Fruit fly (Drosophila melanogaster) S2 (cell line): ENCODE data around the gene Nup107.

ENCODE experiments used
- CG8478 ChIP-seq: fragments of >200 bp; optimal IDR thresholded peaks from 2 replicates; lab custom pipeline; 2018
- CTCF ChIP-seq, 2 experiments: fragments of >200 bp; optimal IDR thresholded peaks; 2 replicates each; lab custom pipeline; 2018

DNA sequence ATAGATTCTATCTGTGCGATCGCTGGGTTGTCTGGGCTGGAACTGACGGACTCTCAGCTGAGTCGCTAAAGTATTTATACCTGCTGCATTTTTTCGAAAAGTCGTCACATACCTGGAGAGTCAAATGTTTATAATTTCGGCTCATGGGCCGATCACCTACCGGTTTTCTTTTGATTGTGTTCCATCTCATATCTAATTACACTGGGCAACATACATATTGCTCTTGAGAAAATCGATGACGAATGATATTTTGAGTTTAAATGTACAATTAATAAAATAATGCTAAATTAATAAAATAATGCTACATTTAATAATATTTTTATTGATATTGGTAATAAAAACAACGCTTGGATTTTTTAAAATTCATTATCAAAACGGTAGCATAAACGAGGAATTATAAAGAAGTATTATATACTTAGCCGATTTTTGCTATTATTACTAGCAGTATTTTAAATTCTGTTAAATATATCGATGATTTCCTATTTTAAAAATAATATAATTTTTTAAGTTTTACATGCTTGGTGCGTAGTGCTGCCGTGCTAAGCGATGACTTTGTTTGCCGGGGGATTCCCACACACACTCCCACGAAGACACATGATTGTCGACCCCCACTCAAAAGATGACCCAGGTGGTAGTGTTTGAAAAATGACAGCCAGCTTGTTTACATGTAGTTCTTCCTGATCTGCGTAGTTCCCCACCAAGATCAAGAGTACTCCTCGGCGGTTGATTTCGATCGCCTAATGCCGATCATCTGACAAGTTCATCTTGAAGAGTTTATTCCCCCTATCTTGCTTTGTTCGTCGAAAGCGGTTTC is 46.4 kb downstream of the Nup107 start, which contains the start of gene CG7294:
- TF ChIP-seq CG8478 (lab: Kevin White, UChicago) (no peak), CTCF (optimal IDR thresholded peaks at IDR 0.05; lab: Kevin White, UChicago) (no peak)
